Fruit fly (Drosophila melanogaster) whole organism, pupa: Measurements from ENCODE around the gene Nrd1.

Experiments used
- CG10348 ChIP-seq: fragments of 200-800 bp; sonication (Bioruptor generic); IDR thresholded peaks from 2 replicates; pipeline ENCODE4 v1.3.6; 2022; ENCODE audit warnings: missing biosample characterization, missing genetic modification characterization
- CG12605 ChIP-seq: fragments of 200-800 bp; sonication (Bioruptor generic); IDR thresholded peaks from 2 replicates; pipeline ENCODE4 v1.3.6; 2022; ENCODE audit warnings: missing biosample characterization, missing genetic modification characterization
- CG13204 ChIP-seq: fragments of 200-800 bp; sonication (Bioruptor generic); optimal IDR thresholded peaks from 2 replicates; lab custom pipeline; 2018; ENCODE audit warnings: missing biosample characterization, mild to moderate bottlenecking, missing genetic modification characterization, moderate library complexity
- CG17806 ChIP-seq: fragments of 200-800 bp; sonication (Bioruptor generic); optimal IDR thresholded peaks from 2 replicates; lab custom pipeline; 2018; ENCODE audit warnings: missing biosample characterization, mild to moderate bottlenecking, missing genetic modification characterization, moderate library complexity
- CG4496 ChIP-seq: fragments of 200-800 bp; sonication (Bioruptor generic); IDR thresholded peaks from 3 replicates; pipeline ENCODE4 v1.3.6; 2022; ENCODE audit warnings: missing biosample characterization, missing genetic modification characterization
- CG8159 ChIP-seq: fragments of 200-800 bp; sonication (Bioruptor generic); optimal IDR thresholded peaks from 3 replicates; lab custom pipeline; 2018; ENCODE audit warnings: missing biosample characterization, mild to moderate bottlenecking, missing genetic modification characterization, moderate library complexity
- CG8301 ChIP-seq: fragments of 200-800 bp; sonication (Bioruptor generic); optimal IDR thresholded peaks from 2 replicates; lab custom pipeline; 2018; ENCODE audit warnings: missing biosample characterization, mild to moderate bottlenecking, missing genetic modification characterization
- CG9948 ChIP-seq: fragments of 200-800 bp; sonication (Bioruptor generic); optimal IDR thresholded peaks from 2 replicates; lab custom pipeline; 2018; ENCODE audit warnings: missing biosample characterization, mild to moderate bottlenecking, missing genetic modification characterization, moderate library complexity
- D1 ChIP-seq: fragments of 200-800 bp; sonication (Bioruptor generic); optimal IDR thresholded peaks from 2 replicates; lab custom pipeline; 2018; ENCODE audit warnings: missing biosample characterization, mild to moderate bottlenecking, missing genetic modification characterization, moderate library complexity
- EcR ChIP-seq: fragments of 200-800 bp; sonication (Bioruptor generic); optimal IDR thresholded peaks from 3 replicates; lab custom pipeline; 2019; ENCODE audit warnings: missing biosample characterization, missing genetic modification characterization, mild to moderate bottlenecking, moderate library complexity, missing genetic modification reagents
- Pif1B ChIP-seq: fragments of 200-800 bp; sonication (Bioruptor generic); optimal IDR thresholded peaks from 3 replicates; lab custom pipeline; 2016; ENCODE audit warnings: missing biosample characterization, missing genetic modification characterization
- Snoo ChIP-seq: fragments of 200-800 bp; sonication (Bioruptor generic); optimal IDR thresholded peaks from 3 replicates; lab custom pipeline; 2017; ENCODE audit warnings: missing biosample characterization, mild to moderate bottlenecking, missing genetic modification characterization, inconsistent platforms
- fd96Ca ChIP-seq: fragments of 200-800 bp; sonication (Bioruptor generic); IDR thresholded peaks from 3 replicates; pipeline ENCODE4 v1.3.6; 2022; ENCODE audit warnings: missing biosample characterization, missing genetic modification characterization
- rn ChIP-seq: fragments of 200-800 bp; sonication (Bioruptor generic); IDR thresholded peaks from 2 replicates; pipeline ENCODE4 v1.3.6; 2022; ENCODE audit warnings: missing biosample characterization, missing genetic modification characterization

DNA sequence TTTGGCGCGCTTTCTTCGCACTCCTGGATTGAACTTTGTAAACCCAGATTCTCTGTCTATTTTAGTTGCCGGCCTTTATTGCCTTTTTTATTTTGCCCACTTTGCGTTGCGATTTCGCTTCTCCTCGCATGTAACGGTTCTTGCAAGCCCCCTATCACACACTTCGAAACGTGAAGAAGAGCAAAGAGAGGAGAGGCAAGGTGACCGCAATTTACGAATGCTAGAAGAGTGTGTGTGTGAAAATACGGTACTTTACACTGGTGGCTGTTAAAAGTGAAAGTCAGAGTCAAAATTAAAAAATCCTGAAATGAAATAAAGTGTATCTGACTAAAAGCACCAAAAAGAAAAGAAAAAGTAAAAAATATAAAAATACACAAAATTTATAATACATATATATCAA lies 25.5 kb upstream of the Nrd1 start:
- no peak for TF ChIP-seq CG4496
- TF ChIP-seq fd96Ca (GFP tag; lab: Robert Waterston, UW): no peak
- no peak for TF ChIP-seq rn
- TF ChIP-seq CG13204 (GFP tag; lab: Kevin White, UChicago): no peak
- TF ChIP-seq Pif1B: no peak
- no peak for TF ChIP-seq CG10348 (GFP tag; lab: Robert Waterston, UW)
- no peak for TF ChIP-seq CG9948 (tag; lab: Kevin White, UChicago)
- no peak for TF ChIP-seq D1 (tag; lab: Kevin White, UChicago)
- no peak for TF ChIP-seq Snoo (tag; lab: Kevin White, UChicago)
- no peak for TF ChIP-seq CG8159
- TF ChIP-seq CG12605: no peak
- no peak for TF ChIP-seq CG8301 (tag; lab: Kevin White, UChicago)
- TF ChIP-seq EcR: no peak
- no peak for TF ChIP-seq CG17806 (tag; lab: Kevin White, UChicago)
